Fruit fly (Drosophila melanogaster): ENCODE results near the gene CG46439.

DNA sequence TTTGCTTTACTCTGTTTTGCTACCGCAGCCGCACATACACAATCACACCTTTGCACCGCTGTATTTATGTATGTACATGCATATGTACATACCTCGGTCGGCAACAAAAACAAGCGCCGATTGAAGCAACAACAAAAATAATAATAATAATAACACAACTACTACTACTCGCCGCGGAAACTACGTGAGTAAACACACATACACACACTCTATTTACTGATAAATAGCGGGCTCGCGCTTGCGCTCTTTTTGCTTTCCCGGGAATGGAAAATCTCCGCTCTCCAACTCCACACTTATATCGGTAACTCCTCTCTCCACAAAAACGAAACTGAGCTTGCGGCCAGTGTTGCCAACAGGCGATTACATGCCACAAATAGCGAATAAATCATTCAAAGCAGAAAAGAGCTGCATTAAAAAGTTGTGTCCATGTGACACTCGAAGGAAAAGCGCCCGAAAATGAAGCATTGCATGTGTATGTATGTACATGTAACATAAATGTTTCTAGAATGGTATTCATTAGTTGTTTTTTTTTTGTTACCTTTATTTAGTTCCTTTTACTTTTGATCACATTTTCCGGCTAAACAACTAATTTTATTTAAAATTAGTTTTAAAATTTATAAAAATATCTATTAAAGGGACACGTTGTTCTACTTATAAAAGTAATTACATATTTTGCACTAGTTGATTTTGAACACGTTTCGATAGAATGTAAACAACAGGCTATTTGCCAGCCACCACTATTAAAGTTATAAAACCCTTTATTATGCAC lies 22.8 kb upstream of the CG46439 start:
- TF ChIP-seq woc (GFP tag; optimal IDR thresholded peaks at IDR 0.05), result no peak
- no peak for TF ChIP-seq Vsx2 (GFP tag; optimal IDR thresholded peaks at IDR 0.05; ENCODE audit: partially characterized antibody)
- TF ChIP-seq Rel (GFP tag; optimal IDR thresholded peaks at IDR 0.05), result no peak
- TF ChIP-seq Rel (tag; optimal IDR thresholded peaks at IDR 0.05), result no peak
- no peak for TF ChIP-seq fru (GFP tag; optimal IDR thresholded peaks at IDR 0.05)
- TF ChIP-seq psq (GFP tag; optimal IDR thresholded peaks at IDR 0.05), result peak; percentile 46
- TF ChIP-seq Dfd (GFP tag; optimal IDR thresholded peaks at IDR 0.05), result no peak
